Worm (Caenorhabditis elegans): ENCODE results near the gene cyc-2.2.

The cyc-2.2 gene

ce11 chrV:12649636-12650035 is 37.6 kb upstream of the cyc-2.2 start, which contains the start of gene lin-25 (continued):
- TF ChIP-seq tbx-7 (tag; optimal IDR thresholded peaks at IDR 0.05) (no peak), K02D7.2 (tag; optimal IDR thresholded peaks at IDR 0.05) (no peak), unc-3 (GFP tag; conservative IDR thresholded peaks at IDR 0.05) (no peak), unc-3 (tag; optimal IDR thresholded peaks at IDR 0.05) (no peak), zip-5 (tag; optimal IDR thresholded peaks at IDR 0.05) (no peak), syd-9 (tag; optimal IDR thresholded peaks at IDR 0.05) (no peak), T23F11.4 (GFP tag; optimal IDR thresholded peaks at IDR 0.05) (no peak), elt-4 (tag; optimal IDR thresholded peaks at IDR 0.05) (no peak), ceh-2 (tag; optimal IDR thresholded peaks at IDR 0.05) (peak; percentile 57)

ce11 chrV:12649213-12649612 is 37.2 kb upstream of the cyc-2.2 start, which contains the start of gene gpa-9:
Gene gpa-9, minus strand, starts transcription at chrV:12649313.
- no peak for TF ChIP-seq ama-1 (optimal IDR thresholded peaks at IDR 0.05)

- TF ChIP-seq hlh-6 (tag; optimal IDR thresholded peaks at IDR 0.05) (no peak), lin-11 (tag; optimal IDR thresholded peaks at IDR 0.05) (no peak), lim-6 (tag; optimal IDR thresholded peaks at IDR 0.05) (no peak), F13H6.1 (tag; optimal IDR thresholded peaks at IDR 0.05) (no peak), hlh-13 (GFP tag; optimal IDR thresholded peaks at IDR 0.05) (no peak), ceh-19 (GFP tag; optimal IDR thresholded peaks at IDR 0.05) (no peak), C38D4.7 (GFP tag; optimal IDR thresholded peaks at IDR 0.05) (no peak)
Measured at ce11 chrV:12644500-12644899, 32.5 kb upstream of the cyc-2.2 start, which contains the start of gene F56H9.8. Gene F56H9.8, plus strand, starts transcription at chrV:12644800.

ce11 chrV:12640384-12640783 is 28.4 kb upstream of the cyc-2.2 start, which contains the start of gene gpa-8:
Gene gpa-8, minus strand, starts transcription at chrV:12640484.
- no peak for TF ChIP-seq ama-1 (optimal IDR thresholded peaks at IDR 0.05)

DNA sequence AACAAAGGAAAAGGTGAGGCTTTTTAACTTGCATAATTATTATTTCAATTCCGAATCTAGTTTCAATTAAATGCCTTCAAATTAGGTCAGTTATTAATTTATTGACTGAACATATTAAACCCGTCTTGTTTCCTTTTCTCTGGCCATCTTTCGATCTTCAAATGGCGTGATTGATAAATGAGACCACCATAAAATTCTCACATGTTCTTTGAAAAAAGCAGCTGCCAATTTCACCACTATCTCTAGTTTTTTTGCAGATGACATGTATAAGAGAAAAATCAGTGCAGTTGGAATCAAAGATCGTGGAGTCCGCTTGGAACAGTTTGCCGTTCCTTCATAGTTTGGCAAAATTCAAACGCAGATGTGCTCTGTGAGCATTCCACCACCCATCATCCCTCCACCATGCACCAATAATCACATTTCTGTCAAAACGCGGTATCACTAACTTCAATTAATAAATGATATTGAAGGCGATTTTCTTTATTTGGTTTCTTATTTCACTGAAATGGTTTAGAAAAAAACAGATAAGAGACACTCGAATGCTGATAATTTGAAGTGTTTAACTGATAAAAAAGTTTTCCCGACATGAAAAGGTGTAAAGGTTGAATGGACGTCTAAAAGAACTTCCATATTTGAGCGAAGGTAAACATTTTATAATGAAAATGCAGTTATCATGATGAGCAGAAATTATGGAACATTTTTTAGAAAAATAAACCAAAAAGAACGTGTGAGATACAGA is 25.9 kb upstream of the cyc-2.2 start:
- TF ChIP-seq elt-2 (tag; optimal IDR thresholded peaks at IDR 0.05) (peak; percentile 62), ahr-1 (tag; optimal IDR thresholded peaks at IDR 0.05) (no peak)

- peak; percentile 69 for TF ChIP-seq hlh-30 (tag; optimal IDR thresholded peaks at IDR 0.05; ENCODE audit: insufficient read depth)
- TF ChIP-seq pha-2 (tag; optimal IDR thresholded peaks at IDR 0.05): no peak
- TF ChIP-seq unc-55 (GFP tag; optimal IDR thresholded peaks at IDR 0.05): peak; percentile 4
- TF ChIP-seq sox-4 (tag; optimal IDR thresholded peaks at IDR 0.05): no peak
- no peak for TF ChIP-seq npax-4 (tag; optimal IDR thresholded peaks at IDR 0.05)
- TF ChIP-seq C38D4.7 (GFP tag; optimal IDR thresholded peaks at IDR 0.05): no peak
- peak; percentile 55 for TF ChIP-seq hlh-8 (tag; optimal IDR thresholded peaks at IDR 0.05)
- no peak for TF ChIP-seq ceh-19 (GFP tag; optimal IDR thresholded peaks at IDR 0.05)
- peak; percentile 48 for TF ChIP-seq ceh-2 (tag; optimal IDR thresholded peaks at IDR 0.05)
- TF ChIP-seq ceh-34 (tag; optimal IDR thresholded peaks at IDR 0.05): no peak
- TF ChIP-seq ztf-16 (tag; optimal IDR thresholded peaks at IDR 0.05): peak; percentile 32
- no peak for TF ChIP-seq pha-4 (tag; optimal IDR thresholded peaks at IDR 0.05)
- TF ChIP-seq pax-1 (tag; optimal IDR thresholded peaks at IDR 0.05): peak; percentile 23
- TF ChIP-seq nhr-232 (tag; optimal IDR thresholded peaks at IDR 0.05): no peak
- TF ChIP-seq sdc-2 (tag; optimal IDR thresholded peaks at IDR 0.05): peak; percentile 55
- no peak for TF ChIP-seq hlh-6 (tag; optimal IDR thresholded peaks at IDR 0.05)
- TF ChIP-seq K09A11.1 (tag; optimal IDR thresholded peaks at IDR 0.05; ENCODE audit: insufficient read depth): no peak
- TF ChIP-seq ref-2 (tag; optimal IDR thresholded peaks at IDR 0.05): no peak
- TF ChIP-seq eyg-1 (tag; optimal IDR thresholded peaks at IDR 0.05): no peak
- peak; percentile 65 for TF ChIP-seq tbx-2 (tag; optimal IDR thresholded peaks at IDR 0.05)
- TF ChIP-seq elt-2 (tag; optimal IDR thresholded peaks at IDR 0.05): peak; percentile 66
- TF ChIP-seq nfya-1 (tag; optimal IDR thresholded peaks at IDR 0.05): peak; percentile 52
- peak; percentile 65 for TF ChIP-seq sox-2 (GFP tag; IDR thresholded peaks at IDR 0.05)
- peak; percentile 45 for TF ChIP-seq ceh-31 (tag; optimal IDR thresholded peaks at IDR 0.05)
- no peak for TF ChIP-seq rnt-1 (tag; optimal IDR thresholded peaks at IDR 0.05)
- TF ChIP-seq ttx-3 (tag; optimal IDR thresholded peaks at IDR 0.05): no peak
- TF ChIP-seq unc-42 (tag; optimal IDR thresholded peaks at IDR 0.05): no peak
- peak; percentile 41 for TF ChIP-seq ceh-18 (tag; optimal IDR thresholded peaks at IDR 0.05)
Measured at ce11 chrV:12637238-12637690, 25.2 kb upstream of the cyc-2.2 start, which contains the start of gene F56H9.2. Gene F56H9.2, plus strand, starts transcription at chrV:12637663.
